Worm (Caenorhabditis elegans): Measurements from ENCODE around the gene T04H1.12.

DNA sequence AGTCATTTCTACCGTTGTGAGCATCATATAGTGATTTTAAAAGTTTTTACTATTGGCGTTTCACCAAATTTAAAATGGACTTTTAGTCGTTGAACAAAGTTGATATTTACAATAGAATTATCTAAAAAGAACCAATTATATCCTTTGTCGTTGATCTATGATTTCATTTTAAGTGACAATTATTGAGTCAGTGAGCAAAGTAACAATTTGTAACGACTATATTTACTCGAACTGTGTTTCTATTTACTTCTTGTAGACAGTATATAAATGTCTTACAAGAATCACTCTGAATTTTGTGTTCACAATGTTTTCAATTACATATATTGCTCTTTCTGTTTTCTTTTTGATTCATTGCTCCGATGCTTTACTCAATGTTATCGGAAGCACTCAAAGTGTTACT is 14.3 kb upstream of the T04H1.12 start, which contains the start of gene ttr-22:
- TF ChIP-seq dao-5 (tag; optimal IDR thresholded peaks at IDR 0.05) (no peak), him-1 (tag; optimal IDR thresholded peaks at IDR 0.05) (no peak)
